Worm (Caenorhabditis elegans) whole organism, L3 larva: ENCODE data around the gene F38B6.3.

Source experiments
- ceh-82 ChIP-seq: fragments of 150-350 bp; optimal IDR thresholded peaks from 2 replicates; lab custom pipeline; 2014; ENCODE audit warnings: missing biosample characterization, missing genetic modification characterization
- nfya-1 ChIP-seq: sonication (generic microtip); optimal IDR thresholded peaks from 2 replicates; lab custom pipeline; 2017; ENCODE audit warnings: missing genetic modification characterization, mild to moderate bottlenecking, missing compliant biosample characterization, antibody characterized with exemption, moderate library complexity; ENCODE audit not compliant: insufficient read depth
- nhr-11 ChIP-seq: fragments of 150-350 bp; optimal IDR thresholded peaks from 2 replicates; lab custom pipeline; 2014; ENCODE audit warnings: missing biosample characterization, missing genetic modification characterization
- nhr-23 ChIP-seq: fragments of 150-350 bp; optimal IDR thresholded peaks from 2 replicates; lab custom pipeline; 2014; ENCODE audit warnings: missing biosample characterization, missing genetic modification reagents, missing genetic modification characterization
- snpc-4 ChIP-seq: fragments of 150-350 bp; optimal IDR thresholded peaks from 2 replicates; lab custom pipeline; 2014; ENCODE audit warnings: missing biosample characterization, missing genetic modification characterization

DNA sequence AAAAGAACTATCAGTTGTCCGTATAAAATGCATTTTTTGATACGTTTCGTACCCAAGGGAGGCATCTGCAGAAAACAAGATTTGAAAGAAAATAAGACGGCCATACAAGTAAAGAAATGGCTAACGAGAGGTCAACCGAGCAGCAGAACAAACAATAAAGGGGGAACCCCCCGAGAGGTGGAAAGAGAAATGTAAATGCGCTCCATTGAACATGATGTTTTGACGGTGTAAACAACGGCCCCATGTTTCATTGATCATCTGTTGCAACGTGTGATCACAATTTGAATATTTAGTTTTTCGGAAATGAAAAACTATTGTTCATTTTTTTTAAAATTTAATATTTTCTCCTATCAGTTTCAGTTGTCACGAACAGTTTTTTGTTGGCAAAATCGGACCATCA is 36.2 kb downstream of the F38B6.3 start, which contains the start of gene K11G12.6:
- TF ChIP-seq nhr-11 (tag; lab: Kevin White, UChicago) (no peak), nfya-1 (tag; lab: Kevin White, UChicago) (peak; percentile 46), snpc-4 (tag; lab: Kevin White, UChicago) (peak; percentile 49), nhr-23 (tag; lab: Kevin White, UChicago) (no peak), ceh-82 (tag; lab: Kevin White, UChicago) (no peak)
